Worm (Caenorhabditis elegans): ENCODE results near the gene mca-2.

DNA sequence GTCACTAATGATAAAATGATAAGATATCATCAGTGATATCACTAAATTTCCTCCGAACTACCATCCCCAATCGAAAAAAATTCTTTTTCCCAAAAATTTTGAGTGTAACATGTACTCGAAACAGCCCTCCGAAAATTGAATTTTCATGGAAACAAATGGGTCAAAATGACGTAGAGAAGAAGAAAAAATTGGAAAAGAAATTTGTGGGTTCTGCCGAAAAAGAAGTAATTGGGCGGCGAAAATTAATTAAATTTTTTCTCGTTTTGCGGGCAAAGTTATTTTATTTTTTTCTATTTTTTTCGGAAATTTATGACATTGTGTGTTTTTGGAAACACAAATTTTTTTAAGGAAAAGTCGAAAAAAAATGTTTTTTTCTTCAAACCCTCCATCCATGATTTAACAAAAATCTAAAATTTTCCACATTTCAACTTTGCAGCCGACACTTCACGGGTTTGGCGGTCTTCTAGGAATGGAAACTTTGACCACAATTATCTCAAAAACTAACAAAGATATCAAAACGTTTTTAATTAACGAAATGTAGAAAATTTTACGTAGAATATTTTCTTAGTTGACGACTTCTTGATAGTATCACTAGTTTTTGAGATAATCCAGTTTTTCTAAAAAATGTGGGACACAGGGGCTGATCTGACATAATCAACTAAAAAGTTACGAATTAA, 6.5 kb upstream of the mca-2 start:
- TF ChIP-seq him-1 (tag; optimal IDR thresholded peaks at IDR 0.05) (no peak), dao-5 (tag; optimal IDR thresholded peaks at IDR 0.05) (no peak), W03F9.2 (tag; optimal IDR thresholded peaks at IDR 0.05) (no peak)
